Worm (Caenorhabditis elegans): ENCODE measurements around the gene fip-2.

DNA sequence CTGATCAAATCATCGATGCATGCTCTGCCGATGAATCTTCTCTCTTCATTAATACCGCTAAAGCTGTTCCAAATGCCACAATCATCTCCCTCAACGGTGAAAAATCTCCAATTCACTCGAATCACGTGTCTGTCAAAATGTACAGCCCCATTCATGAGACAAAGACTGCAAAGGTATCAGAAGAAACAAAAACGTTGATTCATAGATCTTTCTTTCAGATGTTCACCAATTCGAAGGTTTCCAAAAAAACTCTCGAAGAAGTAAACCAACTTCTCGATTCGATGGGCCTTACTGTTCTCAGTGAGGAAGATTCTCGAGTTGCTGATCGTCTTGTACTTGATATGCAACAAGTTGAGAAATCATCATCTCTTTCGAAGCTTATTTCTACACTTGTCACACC, 28.9 kb downstream of the fip-2 start:
- TF ChIP-seq nhr-237 (tag; optimal IDR thresholded peaks at IDR 0.05) (no peak), nhr-25 (tag; optimal IDR thresholded peaks at IDR 0.05) (no peak), fos-1 (tag; optimal IDR thresholded peaks at IDR 0.05) (no peak), mdl-1 (tag; optimal IDR thresholded peaks at IDR 0.05) (no peak), nhr-11 (tag; optimal IDR thresholded peaks at IDR 0.05) (no peak), unc-62 (GFP tag; optimal IDR thresholded peaks at IDR 0.05) (no peak), nhr-10 (tag; optimal IDR thresholded peaks at IDR 0.05) (no peak), alr-1 (tag; optimal IDR thresholded peaks at IDR 0.05) (no peak), snpc-4 (tag; optimal IDR thresholded peaks at IDR 0.05) (no peak), ztf-11 (tag; optimal IDR thresholded peaks at IDR 0.05) (no peak), mab-5 (tag; optimal IDR thresholded peaks at IDR 0.05) (no peak), nhr-21 (tag; optimal IDR thresholded peaks at IDR 0.05) (no peak), dmd-4 (tag; optimal IDR thresholded peaks at IDR 0.05) (no peak)

Measured in whole organism, L2 larva.